Worm (Caenorhabditis elegans) whole organism, mixed stage, embryonic: Measurements from ENCODE around the gene K03B4.4.

Experiments used
- ces-1 ChIP-seq: fragments of 150-350 bp; optimal IDR thresholded peaks from 2 replicates; lab custom pipeline; 2014; ENCODE audit warnings: missing biosample characterization, missing genetic modification reagents, missing genetic modification characterization
- drap-1 ChIP-seq: fragments of 200-800 bp; sonication (Bioruptor generic); optimal IDR thresholded peaks from 3 replicates; lab custom pipeline; 2018; ENCODE audit warnings: mild to moderate bottlenecking, missing genetic modification characterization, missing compliant biosample characterization
- elt-1 ChIP-seq: sonication (generic microtip); optimal IDR thresholded peaks from 2 replicates; lab custom pipeline; 2017; ENCODE audit warnings: missing genetic modification characterization, mild to moderate bottlenecking, missing compliant biosample characterization, antibody characterized with exemption, moderate library complexity, borderline replicate concordance; ENCODE audit not compliant: insufficient read depth
- lin-13 ChIP-seq: fragments of 150-350 bp; optimal IDR thresholded peaks from 2 replicates; lab custom pipeline; 2014; ENCODE audit warnings: missing biosample characterization, missing genetic modification characterization
- mab-5 ChIP-seq: fragments of 150-350 bp; optimal IDR thresholded peaks from 2 replicates; lab custom pipeline; 2014; ENCODE audit warnings: missing biosample characterization, missing genetic modification characterization
- nhr-237 ChIP-seq: fragments of 150-350 bp; optimal IDR thresholded peaks from 2 replicates; lab custom pipeline; 2014; ENCODE audit warnings: missing biosample characterization, missing genetic modification characterization
- pha-4 ChIP-seq: fragments of 150-350 bp; optimal IDR thresholded peaks from 2 replicates; lab custom pipeline; 2018; ENCODE audit warnings: missing biosample characterization, missing genetic modification reagents, missing genetic modification characterization

DNA sequence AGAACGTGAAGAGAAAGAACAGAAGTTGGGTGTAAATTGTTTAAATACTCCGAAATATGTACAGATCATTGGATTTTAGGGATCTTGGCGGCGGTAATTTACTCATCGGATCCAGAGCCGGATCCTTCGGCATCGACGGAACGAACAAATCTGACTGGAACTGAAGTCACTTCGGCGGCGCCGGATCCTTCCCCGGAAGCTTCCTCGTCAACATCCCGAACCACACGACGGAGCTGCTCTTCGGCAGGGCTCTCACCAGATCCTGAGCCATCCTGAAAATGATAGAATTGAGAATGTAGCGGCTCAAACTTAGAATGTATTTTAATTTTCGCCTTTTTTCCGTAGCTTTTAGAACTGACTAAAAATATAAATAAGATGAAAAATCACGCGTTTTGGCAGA lies 9.9 kb downstream of the K03B4.4 start:
- TF ChIP-seq elt-1 (no peak), ces-1 (no peak), mab-5 (tag; lab: Kevin White, UChicago) (no peak), pha-4 (tag; lab: Kevin White, UChicago) (no peak), drap-1 (no peak), nhr-237 (tag; lab: Kevin White, UChicago) (no peak), lin-13 (tag; lab: Kevin White, UChicago) (no peak)
